Worm (Caenorhabditis elegans): ENCODE measurements around the gene lgc-41.
A peak's percentile ranks its signal among the peaks of the same experiment; 100 is the strongest.

DNA sequence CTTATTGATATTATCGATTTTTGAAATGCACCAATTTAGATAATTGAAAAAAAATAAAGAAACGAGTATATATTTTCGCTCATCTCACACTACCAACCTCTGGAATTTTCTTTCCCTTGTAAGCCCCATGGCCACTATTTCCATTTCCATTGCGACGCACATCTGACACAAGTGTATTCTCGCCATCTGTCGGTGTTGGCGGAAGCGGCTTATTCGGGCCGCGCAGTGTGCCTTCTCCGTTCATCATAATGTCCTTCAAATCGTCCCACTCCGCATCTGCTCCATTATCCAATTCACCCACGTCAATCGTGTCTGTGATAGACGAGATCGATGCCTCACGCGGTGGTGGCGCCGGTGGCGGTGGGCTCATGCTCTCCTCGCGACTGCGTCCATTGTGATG lies 29.3 kb upstream of the lgc-41 start:
- no peak for TF ChIP-seq B0310.2 (tag; optimal IDR thresholded peaks at IDR 0.05)
- no peak for TF ChIP-seq ceh-13 (GFP tag; optimal IDR thresholded peaks at IDR 0.05)
- TF ChIP-seq ama-1 (optimal IDR thresholded peaks at IDR 0.05) = no peak
- TF ChIP-seq flt-1 (GFP tag; IDR thresholded peaks at IDR 0.05) = no peak
- no peak for TF ChIP-seq ceh-36 (tag; optimal IDR thresholded peaks at IDR 0.05)
- 0 out of 2 replicates have a peak, but pooled peaks have one; percentile 47 for TF ChIP-seq sea-1 (GFP tag; conservative IDR thresholded peaks at IDR 0.05)

All from whole organism, early embryonic.